Fruit fly (Drosophila melanogaster): Measurements from ENCODE around the gene Cp190.

DNA sequence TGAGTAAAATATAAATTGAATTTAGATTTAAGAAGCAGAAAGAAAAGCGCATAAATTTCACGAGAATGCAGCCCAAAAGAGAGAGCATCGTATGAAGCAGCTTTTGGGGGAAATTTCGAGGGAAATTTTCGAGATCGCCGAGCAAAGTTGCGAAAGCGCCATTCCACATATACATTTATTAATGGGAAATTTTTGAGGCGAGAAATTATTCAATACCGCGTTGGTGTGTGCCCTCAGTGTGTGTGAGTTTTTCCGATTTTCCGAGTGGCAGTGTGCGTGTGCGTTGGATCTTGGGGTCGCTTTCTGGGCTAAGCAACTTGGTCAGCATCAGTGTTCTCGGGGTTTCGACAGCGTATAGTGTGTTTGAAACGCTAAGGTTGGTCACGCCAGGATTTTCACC, 34.9 kb upstream of the Cp190 start, which contains the start of gene Tm2:
- TF ChIP-seq CTCF (optimal IDR thresholded peaks at IDR 0.05) (no peak), CG8478 (optimal IDR thresholded peaks at IDR 0.05) (no peak)

All from S2 (cell line).